Worm (Caenorhabditis elegans) whole organism, L3 larva: ENCODE measurements around the gene T22G5.1.

Experiments
- ZK546.5 ChIP-seq: sonication (generic microtip); optimal IDR thresholded peaks from 2 replicates; lab custom pipeline; 2017; ENCODE audit warnings: missing biosample characterization, missing genetic modification characterization
- aly-2 ChIP-seq: fragments of 150-350 bp; optimal IDR thresholded peaks from 2 replicates; lab custom pipeline; 2014; ENCODE audit warnings: missing biosample characterization, missing genetic modification characterization
- ama-1 ChIP-seq: fragments of 150-350 bp; optimal IDR thresholded peaks from 2 replicates; lab custom pipeline; 2018
- ceh-16 ChIP-seq: sonication (generic microtip); optimal IDR thresholded peaks from 2 replicates; lab custom pipeline; 2017; ENCODE audit warnings: missing biosample characterization, missing genetic modification characterization
- ceh-28 ChIP-seq: fragments of 150-350 bp; optimal IDR thresholded peaks from 2 replicates; lab custom pipeline; 2014; ENCODE audit warnings: missing biosample characterization, missing genetic modification reagents, missing genetic modification characterization
- ceh-82 ChIP-seq: fragments of 150-350 bp; optimal IDR thresholded peaks from 2 replicates; lab custom pipeline; 2014; ENCODE audit warnings: missing biosample characterization, missing genetic modification characterization
- ceh-9 ChIP-seq: sonication (generic microtip); optimal IDR thresholded peaks from 2 replicates; lab custom pipeline; 2018; ENCODE audit warnings: missing biosample characterization, missing genetic modification characterization
- daf-12 ChIP-seq: fragments of 150-350 bp; optimal IDR thresholded peaks from 2 replicates; lab custom pipeline; 2014; ENCODE audit warnings: missing biosample characterization, missing genetic modification reagents, missing genetic modification characterization
- egl-27 ChIP-seq: sonication (generic microtip); optimal IDR thresholded peaks from 4 replicates; lab custom pipeline; 2017; ENCODE audit warnings: missing biosample characterization, missing genetic modification reagents, missing genetic modification characterization
- elt-1 ChIP-seq: fragments of 150-350 bp; optimal IDR thresholded peaks from 2 replicates; lab custom pipeline; 2014; ENCODE audit warnings: missing biosample characterization, missing genetic modification characterization
- elt-2 ChIP-seq: sonication (generic microtip); optimal IDR thresholded peaks from 2 replicates; lab custom pipeline; 2016; ENCODE audit warnings: missing genetic modification reagents, mild to moderate bottlenecking, missing genetic modification characterization, missing compliant biosample characterization
- eor-1 ChIP-seq, 2 experiments: fragments of 150-350 bp; optimal IDR thresholded peaks; 2 replicates each; lab custom pipeline; 2014 to 2018; ENCODE audit warnings: missing biosample characterization in 2 of 2, missing genetic modification characterization in 2 of 2
- fkh-10 ChIP-seq: sonication (generic microtip); optimal IDR thresholded peaks from 2 replicates; lab custom pipeline; 2017; ENCODE audit warnings: missing biosample characterization, missing genetic modification reagents, missing genetic modification characterization
- fkh-2 ChIP-seq: fragments of 150-350 bp; optimal IDR thresholded peaks from 2 replicates; lab custom pipeline; 2014; ENCODE audit warnings: missing biosample characterization, missing genetic modification reagents, missing genetic modification characterization
- fos-1 ChIP-seq: fragments of 150-350 bp; optimal IDR thresholded peaks from 2 replicates; lab custom pipeline; 2014; ENCODE audit warnings: missing biosample characterization, missing genetic modification characterization
- hmg-11 ChIP-seq: sonication (generic microtip); optimal IDR thresholded peaks from 2 replicates; lab custom pipeline; 2016; ENCODE audit warnings: missing genetic modification characterization, missing compliant biosample characterization
- jun-1 ChIP-seq: fragments of 150-350 bp; optimal IDR thresholded peaks from 2 replicates; lab custom pipeline; 2014; ENCODE audit warnings: missing biosample characterization, missing genetic modification reagents, missing genetic modification characterization
- lin-15B ChIP-seq: fragments of 150-350 bp; optimal IDR thresholded peaks from 2 replicates; lab custom pipeline; 2014; ENCODE audit warnings: missing biosample characterization, missing genetic modification characterization
- lin-39 ChIP-seq: fragments of 150-350 bp; optimal IDR thresholded peaks from 2 replicates; lab custom pipeline; 2018; ENCODE audit warnings: missing biosample characterization, missing genetic modification reagents, missing genetic modification characterization
- lsy-12 ChIP-seq: sonication (generic microtip); optimal IDR thresholded peaks from 2 replicates; lab custom pipeline; 2016; ENCODE audit warnings: mild to moderate bottlenecking, missing genetic modification characterization, missing compliant biosample characterization
- mdl-1 ChIP-seq: fragments of 150-350 bp; optimal IDR thresholded peaks from 2 replicates; lab custom pipeline; 2014; ENCODE audit warnings: missing biosample characterization, missing genetic modification characterization
- nfya-1 ChIP-seq: sonication (generic microtip); optimal IDR thresholded peaks from 2 replicates; lab custom pipeline; 2017; ENCODE audit warnings: missing genetic modification characterization, mild to moderate bottlenecking, missing compliant biosample characterization, antibody characterized with exemption, moderate library complexity; ENCODE audit not compliant: insufficient read depth
- nhr-11 ChIP-seq: fragments of 150-350 bp; optimal IDR thresholded peaks from 2 replicates; lab custom pipeline; 2014; ENCODE audit warnings: missing biosample characterization, missing genetic modification characterization
- nhr-23 ChIP-seq: fragments of 150-350 bp; optimal IDR thresholded peaks from 2 replicates; lab custom pipeline; 2014; ENCODE audit warnings: missing biosample characterization, missing genetic modification reagents, missing genetic modification characterization
- nhr-237 ChIP-seq: fragments of 150-350 bp; optimal IDR thresholded peaks from 2 replicates; lab custom pipeline; 2014; ENCODE audit warnings: missing biosample characterization, missing genetic modification characterization
- nhr-25 ChIP-seq: sonication (generic microtip); optimal IDR thresholded peaks from 2 replicates; lab custom pipeline; 2017; ENCODE audit warnings: missing biosample characterization, missing genetic modification characterization
- nhr-28 ChIP-seq: fragments of 150-350 bp; optimal IDR thresholded peaks from 2 replicates; lab custom pipeline; 2014; ENCODE audit warnings: missing biosample characterization, missing genetic modification characterization
- nhr-43 ChIP-seq: sonication (generic microtip); optimal IDR thresholded peaks from 2 replicates; lab custom pipeline; 2016; ENCODE audit warnings: mild to moderate bottlenecking, missing genetic modification characterization, missing compliant biosample characterization; ENCODE audit not compliant: poor library complexity, severe bottlenecking
- nhr-67 ChIP-seq: fragments of 150-350 bp; optimal IDR thresholded peaks from 2 replicates; lab custom pipeline; 2014; ENCODE audit warnings: missing biosample characterization, missing genetic modification characterization
- pha-4 ChIP-seq: fragments of 150-350 bp; optimal IDR thresholded peaks from 2 replicates; lab custom pipeline; 2014; ENCODE audit warnings: missing biosample characterization, missing genetic modification reagents, missing genetic modification characterization
- pqm-1 ChIP-seq: fragments of 150-350 bp; optimal IDR thresholded peaks from 2 replicates; lab custom pipeline; 2017; ENCODE audit warnings: missing biosample characterization, missing genetic modification characterization, inconsistent platforms
- sea-2 ChIP-seq: fragments of 150-350 bp; sonication (generic microtip); optimal IDR thresholded peaks from 4 replicates; lab custom pipeline; 2014; ENCODE audit warnings: missing biosample characterization, missing genetic modification reagents, missing genetic modification characterization
- tbx-2 ChIP-seq: sonication (generic microtip); optimal IDR thresholded peaks from 2 replicates; lab custom pipeline; 2016; ENCODE audit warnings: mild to moderate bottlenecking, missing genetic modification characterization, missing compliant biosample characterization
- unc-39 ChIP-seq: sonication (generic microtip); optimal IDR thresholded peaks from 4 replicates; lab custom pipeline; 2017; ENCODE audit warnings: missing biosample characterization, missing genetic modification characterization
- unc-62 ChIP-seq: fragments of 150-350 bp; sonication (generic microtip); optimal IDR thresholded peaks from 4 replicates; lab custom pipeline; 2014; ENCODE audit warnings: missing biosample characterization, missing genetic modification reagents, missing genetic modification characterization
- ztf-11 ChIP-seq: fragments of 150-350 bp; optimal IDR thresholded peaks from 2 replicates; lab custom pipeline; 2014; ENCODE audit warnings: missing biosample characterization, missing genetic modification characterization
- ztf-4 ChIP-seq: fragments of 150-350 bp; optimal IDR thresholded peaks from 2 replicates; lab custom pipeline; 2014; ENCODE audit warnings: missing biosample characterization, missing genetic modification characterization

Gene T22G5.1

DNA sequence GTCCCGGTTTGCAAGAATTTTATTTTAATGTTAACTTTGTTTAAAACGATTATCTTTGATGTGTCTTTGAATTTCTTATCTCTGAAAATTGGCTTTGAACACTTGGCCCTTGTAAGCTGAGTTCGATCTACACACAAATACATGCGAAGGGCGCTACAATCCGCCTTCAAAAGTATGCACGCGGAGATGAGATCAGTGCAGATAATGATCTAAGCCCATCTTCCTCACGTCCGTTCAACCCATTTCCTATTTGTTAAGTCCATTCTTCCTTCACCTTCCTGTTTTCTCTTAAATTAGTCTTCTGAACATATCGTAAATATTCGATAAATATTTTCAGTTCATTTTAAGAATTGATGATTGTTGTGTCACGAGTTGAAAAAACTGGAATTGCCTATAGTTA, 10.3 kb upstream of the T22G5.1 start, which contains the start of gene nhr-175:
Gene nhr-175, plus strand, starts transcription at position 339 of the 400 bp plus-strand sequence.
- TF ChIP-seq nhr-25 (tag; lab: Kevin White, UChicago) (peak; percentile 52), egl-27 (tag; lab: Kevin White, UChicago) (no peak), daf-12 (tag; lab: Kevin White, UChicago) (no peak), unc-39 (tag; lab: Kevin White, UChicago) (no peak), eor-1 (tag; optimal IDR thresholded peaks at IDR 0.05; lab: Kevin White, UChicago) (no peak), fos-1 (tag; lab: Kevin White, UChicago) (no peak), ZK546.5 (tag; lab: Kevin White, UChicago) (no peak), lin-15B (tag; lab: Kevin White, UChicago) (no peak), elt-1 (tag; lab: Kevin White, UChicago) (peak; percentile 92), aly-2 (tag; lab: Kevin White, UChicago) (no peak), lin-39 (tag; lab: Kevin White, UChicago) (no peak), nhr-23 (peak; percentile 50)

DNA sequence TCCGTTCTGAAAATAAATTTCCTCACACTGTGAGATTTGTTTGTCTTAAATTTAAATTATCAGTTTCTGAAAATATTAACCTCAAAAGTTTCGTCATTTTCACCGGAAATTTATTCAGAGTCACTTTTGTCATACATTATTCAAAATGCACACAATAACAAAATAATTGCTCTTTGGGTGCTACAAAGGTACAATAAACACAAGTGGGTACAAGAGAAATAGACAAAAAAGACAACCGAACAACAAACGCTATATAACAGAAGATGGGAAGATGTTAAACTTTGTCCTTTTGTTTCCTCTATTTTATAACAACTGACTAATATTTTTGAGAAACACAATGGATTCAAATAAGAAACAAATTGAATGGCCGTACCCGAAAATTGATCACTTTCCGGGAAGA, 7.1 kb upstream of the T22G5.1 start:
- TF ChIP-seq pqm-1 (tag; lab: Kevin White, UChicago) (peak; percentile 2), elt-1 (tag; lab: Kevin White, UChicago) (no peak), nhr-11 (tag; lab: Kevin White, UChicago) (peak; percentile 98)

DNA sequence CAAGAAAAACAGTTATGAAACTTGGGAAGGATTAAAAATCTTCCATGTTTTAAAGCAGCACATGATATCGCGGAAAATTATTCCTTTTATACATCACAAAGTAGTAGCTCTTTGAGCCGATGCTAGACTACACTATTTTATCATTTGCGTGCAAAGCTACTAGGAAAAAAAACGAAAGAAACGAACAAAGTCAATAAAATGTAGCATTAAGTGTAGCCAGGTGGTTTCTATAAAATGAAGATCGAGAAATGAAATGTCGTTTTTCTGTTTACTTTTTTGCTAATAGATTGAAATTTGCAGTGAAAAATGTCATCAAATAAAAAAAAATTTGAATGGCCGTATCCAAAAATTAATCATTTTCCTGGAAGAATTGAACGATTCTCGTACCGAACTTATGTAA, 3.7 kb upstream of the T22G5.1 start, which contains the start of gene cpt-5:
Gene cpt-5, plus strand, starts transcription at position 301 of the 400 bp plus-strand sequence.
- TF ChIP-seq egl-27 (tag; lab: Kevin White, UChicago): no peak
- TF ChIP-seq nfya-1: no peak
- TF ChIP-seq lin-39 (tag; lab: Kevin White, UChicago): no peak
- no peak for TF ChIP-seq fos-1 (tag; lab: Kevin White, UChicago)
- TF ChIP-seq pha-4 (tag; lab: Kevin White, UChicago): no peak
- TF ChIP-seq nhr-237: no peak
- no peak for TF ChIP-seq nhr-67 (tag; lab: Kevin White, UChicago)
- TF ChIP-seq unc-62 (GFP tag; lab: Kevin White, UChicago): no peak
- no peak for TF ChIP-seq tbx-2 (tag; lab: Kevin White, UChicago)
- no peak for TF ChIP-seq nhr-28 (tag; lab: Kevin White, UChicago)
- no peak for TF ChIP-seq fkh-10 (GFP tag; lab: Kevin White, UChicago)
- TF ChIP-seq nhr-43: no peak
- no peak for TF ChIP-seq pqm-1 (tag; lab: Kevin White, UChicago)

DNA sequence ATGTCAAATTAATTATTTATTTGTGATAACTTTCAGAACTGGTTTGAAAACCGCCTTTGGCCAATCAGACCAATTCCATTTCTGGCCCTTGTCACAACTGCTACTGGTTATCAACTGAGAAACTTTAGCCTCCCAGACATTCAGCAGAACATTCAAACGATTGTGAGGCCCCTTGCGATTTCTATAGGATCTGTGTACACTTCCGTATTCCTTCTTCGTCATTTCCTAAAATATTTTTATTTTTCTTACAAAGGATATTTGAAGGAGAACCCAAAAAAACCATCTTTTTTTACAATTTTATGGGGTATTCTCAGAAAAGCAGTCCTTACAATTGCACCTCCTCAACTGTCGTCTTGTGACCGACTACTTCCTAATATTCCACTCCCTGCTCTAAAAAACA, 3.3 kb upstream of the T22G5.1 start:
- no peak for TF ChIP-seq lsy-12
- no peak for TF ChIP-seq ZK546.5 (tag; lab: Kevin White, UChicago)
- TF ChIP-seq fkh-10 (GFP tag; lab: Kevin White, UChicago): no peak
- TF ChIP-seq pha-4 (tag; lab: Kevin White, UChicago): no peak
- no peak for TF ChIP-seq tbx-2 (tag; lab: Kevin White, UChicago)
- TF ChIP-seq ceh-28: no peak
- no peak for TF ChIP-seq hmg-11
- TF ChIP-seq ceh-82 (tag; lab: Kevin White, UChicago): no peak
- no peak for TF ChIP-seq nhr-28 (tag; lab: Kevin White, UChicago)
- TF ChIP-seq lin-39 (tag; lab: Kevin White, UChicago): no peak
- TF ChIP-seq aly-2 (tag; lab: Kevin White, UChicago): no peak
- no peak for TF ChIP-seq nhr-11 (tag; lab: Kevin White, UChicago)
- TF ChIP-seq ceh-16 (tag; lab: Kevin White, UChicago): no peak
- TF ChIP-seq nhr-43: no peak
- no peak for TF ChIP-seq ztf-11 (tag; lab: Kevin White, UChicago)
- TF ChIP-seq ama-1 (lab: Kevin White, UChicago): no peak
- no peak for TF ChIP-seq fkh-2
- no peak for TF ChIP-seq sea-2 (GFP tag; lab: Kevin White, UChicago)
- TF ChIP-seq ztf-4 (tag; lab: Kevin White, UChicago): no peak
- no peak for TF ChIP-seq ceh-9 (tag; lab: Kevin White, UChicago)

DNA sequence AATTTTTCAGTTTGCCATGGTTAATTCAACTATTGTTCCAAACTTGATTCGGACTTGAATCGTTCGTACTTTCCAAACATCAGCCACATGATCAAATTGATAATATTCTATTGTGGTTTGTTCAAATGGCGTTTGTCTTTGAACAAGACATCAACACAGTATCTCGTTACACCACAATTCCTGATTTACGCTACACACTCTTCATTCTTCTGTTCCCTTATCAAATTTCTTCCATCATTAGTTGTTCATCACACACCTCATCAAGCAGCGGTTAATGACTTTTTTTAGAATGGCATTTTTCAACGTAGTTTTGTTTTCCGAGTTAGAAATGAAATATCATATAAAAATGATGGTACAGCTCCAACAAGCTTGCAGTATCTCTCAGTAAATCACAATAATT, 1.6 kb downstream of the T22G5.1 start:
- TF ChIP-seq pqm-1 (tag; lab: Kevin White, UChicago): peak; percentile 93
- peak; percentile 86 for TF ChIP-seq elt-2
- peak; percentile 11 for TF ChIP-seq jun-1 (tag; lab: Kevin White, UChicago)
- peak; percentile 14 for TF ChIP-seq lin-15B (tag; lab: Kevin White, UChicago)
- TF ChIP-seq mdl-1: no peak
